Worm (Caenorhabditis elegans): ENCODE measurements around the gene T06E8.8.

ce11 chrV:10019083-10019624, 24.4 kb upstream of the T06E8.8 start:
- TF ChIP-seq hmg-4 (GFP tag; optimal IDR thresholded peaks at IDR 0.05) (no peak), ceh-36 (tag; optimal IDR thresholded peaks at IDR 0.05) (no peak), ama-1 (optimal IDR thresholded peaks at IDR 0.05) (no peak)
